Fruit fly (Drosophila melanogaster): ENCODE results near the gene CG15747.

CG15747 gene

DNA sequence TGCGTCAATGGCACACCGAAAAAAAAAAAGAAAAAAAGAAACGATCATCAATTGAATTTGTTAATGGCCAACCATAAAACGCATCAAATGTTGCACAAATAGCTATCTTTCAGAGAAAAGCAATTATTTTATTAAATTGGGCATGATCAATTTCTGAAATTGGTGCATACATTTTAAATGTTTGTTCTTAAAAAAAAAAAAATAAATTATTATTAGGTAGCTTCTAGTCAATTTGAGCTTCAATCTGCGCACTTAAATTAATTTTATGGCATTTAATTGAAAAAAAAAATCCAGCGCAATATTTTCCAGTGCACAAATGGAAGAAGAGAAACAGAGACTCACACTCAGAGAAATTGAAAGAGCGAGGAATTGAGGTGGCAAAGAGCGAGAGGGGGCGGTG is 15.0 kb upstream of the CG15747 start (continued):
- TF ChIP-seq Abd-B (GFP tag; optimal IDR thresholded peaks at IDR 0.05) (peak; percentile 55), wdn (GFP tag; IDR thresholded peaks at IDR 0.05) (peak; percentile 57), gce (GFP tag; IDR thresholded peaks at IDR 0.05) (no peak), amos (GFP tag; IDR thresholded peaks at IDR 0.05; ENCODE audit: partially characterized antibody) (no peak), Kr (GFP tag; optimal IDR thresholded peaks at IDR 0.05) (no peak), CG5245 (GFP tag; optimal IDR thresholded peaks at IDR 0.05) (peak; percentile 35), run (tag; optimal IDR thresholded peaks at IDR 0.05) (peak; percentile 34), grn (GFP tag; optimal IDR thresholded peaks at IDR 0.05) (no peak), CG11085 (GFP tag; IDR thresholded peaks at IDR 0.05) (no peak), zfh2 (GFP tag; optimal IDR thresholded peaks at IDR 0.05) (peak; percentile 79), al (GFP tag; IDR thresholded peaks at IDR 0.05) (0 out of 2 replicates have a peak, but pooled peaks have one; percentile 21), CG4360 (GFP tag; IDR thresholded peaks at IDR 0.05) (no peak), CG17328 (GFP tag; IDR thresholded peaks at IDR 0.05) (0 out of 2 replicates have a peak, but pooled peaks have one; percentile 24), peb (GFP tag; IDR thresholded peaks at IDR 0.05) (no peak), ATbp (GFP tag; optimal IDR thresholded peaks at IDR 0.05) (peak; percentile 34), dysf (GFP tag; IDR thresholded peaks at IDR 0.05) (peak; percentile 72), CG13424 (tag; optimal IDR thresholded peaks at IDR 0.05) (peak; percentile 68), B-H2 (GFP tag; optimal IDR thresholded peaks at IDR 0.05) (no peak), sens (GFP tag) (peak; percentile 94), CG17612 (GFP tag; IDR thresholded peaks at IDR 0.05) (no peak), lilli (GFP tag; optimal IDR thresholded peaks at IDR 0.05) (peak; percentile 61), CG6854 (GFP tag; optimal IDR thresholded peaks at IDR 0.05) (no peak), CG1529 (GFP tag; optimal IDR thresholded peaks at IDR 0.05) (peak; percentile 1), HLHmδ (GFP tag; optimal IDR thresholded peaks at IDR 0.05) (no peak), NC2β (GFP tag; optimal IDR thresholded peaks at IDR 0.05) (peak; percentile 58), pb (GFP tag; optimal IDR thresholded peaks at IDR 0.05) (peak; percentile 24), CG13894 (tag; optimal IDR thresholded peaks at IDR 0.05) (no peak), CG6689 (GFP tag; IDR thresholded peaks at IDR 0.05) (peak; percentile 61), CG17385 (GFP tag; optimal IDR thresholded peaks at IDR 0.05) (peak; percentile 54), CG4282 (GFP tag; optimal IDR thresholded peaks at IDR 0.05) (no peak), CG11695 (GFP tag; IDR thresholded peaks at IDR 0.05) (peak; percentile 61), ara (GFP tag; IDR thresholded peaks at IDR 0.05) (no peak), CG14014 (GFP tag; IDR thresholded peaks at IDR 0.05) (0 out of 2 replicates have a peak, but pooled peaks have one; percentile 32), jing (GFP tag; optimal IDR thresholded peaks at IDR 0.05) (no peak), H15 (GFP tag; IDR thresholded peaks at IDR 0.05) (no peak), CG9932 (GFP tag; IDR thresholded peaks at IDR 0.05) (peak; percentile 48), fd64A (GFP tag; optimal IDR thresholded peaks at IDR 0.05) (no peak), repo (GFP tag; optimal IDR thresholded peaks at IDR 0.05) (peak; percentile 39), jigr1 (GFP tag; IDR thresholded peaks at IDR 0.05) (no peak; the same call in 2 of the 3 replicates), maf-S (GFP tag; optimal IDR thresholded peaks at IDR 0.05) (peak; percentile 73), wek (GFP tag; optimal IDR thresholded peaks at IDR 0.05) (no peak), CG10543 (GFP tag; optimal IDR thresholded peaks at IDR 0.05) (no peak), CG18619 (GFP tag; optimal IDR thresholded peaks at IDR 0.05) (peak; percentile 72), Max (GFP tag; optimal IDR thresholded peaks at IDR 0.05) (peak; percentile 68), pan (optimal IDR thresholded peaks at IDR 0.05) (no peak), pan (GFP tag; optimal IDR thresholded peaks at IDR 0.05 in 1 of 2, IDR thresholded peaks at IDR 0.05 in 1 of 2) (peak in 1 of 2 experiments; percentile 65), E2f2 (GFP tag; IDR thresholded peaks at IDR 0.05) (peak; percentile 19; the same call in 1 of the 2 replicates), hb (GFP tag; IDR thresholded peaks at IDR 0.05; ENCODE audit: partially characterized antibody) (no peak), Gsc (GFP tag; IDR thresholded peaks at IDR 0.05) (no peak), CG11696 (GFP tag; IDR thresholded peaks at IDR 0.05) (0 out of 2 replicates have a peak, but pooled peaks have one; percentile 14), bcd (GFP tag; optimal IDR thresholded peaks at IDR 0.05) (peak; percentile 56), nau (GFP tag; optimal IDR thresholded peaks at IDR 0.05) (peak; percentile 26)
